Worm (Caenorhabditis elegans) whole organism, L1 larva: ENCODE data around the gene C55A1.4.

Experiments
- F16B12.6 ChIP-seq: fragments of 150-350 bp; optimal IDR thresholded peaks from 2 replicates; lab custom pipeline; 2014; ENCODE audit warnings: missing biosample characterization, missing genetic modification characterization
- ceh-63 ChIP-seq: fragments of 200-800 bp; sonication (Bioruptor generic); optimal IDR thresholded peaks from 2 replicates; lab custom pipeline; 2018; ENCODE audit warnings: mild to moderate bottlenecking, missing genetic modification characterization, missing compliant biosample characterization
- ceh-82 ChIP-seq, 3 experiments: fragments of 150-350 bp in 1 of 3; sonication (generic microtip) in 2 of 3; optimal IDR thresholded peaks; 2 replicates each; lab custom pipeline; 2014 to 2017; ENCODE audit warnings: missing biosample characterization in 3 of 3, missing genetic modification characterization in 3 of 3
- ceh-88 ChIP-seq: fragments of 200-800 bp; sonication (Bioruptor generic); IDR thresholded peaks from 2 replicates; pipeline ENCODE4 v1.3.6; 2022; ENCODE audit warnings: missing genetic modification characterization, missing compliant biosample characterization
- ceh-90 ChIP-seq: sonication (generic microtip); optimal IDR thresholded peaks from 2 replicates; lab custom pipeline; 2016; ENCODE audit warnings: missing genetic modification characterization, missing compliant biosample characterization
- ces-1 ChIP-seq: fragments of 150-350 bp; optimal IDR thresholded peaks from 2 replicates; lab custom pipeline; 2014; ENCODE audit warnings: missing biosample characterization, missing genetic modification reagents, missing genetic modification characterization
- dpl-1 ChIP-seq, 3 experiments: fragments of 150-350 bp in 2 of 3; sonication (generic microtip) in 1 of 3; optimal IDR thresholded peaks; 2 replicates each; lab custom pipeline; 2014 to 2017; ENCODE audit warnings: missing biosample characterization in 3 of 3, missing genetic modification characterization in 3 of 3, missing genetic modification reagents in 3 of 3
- efl-1 ChIP-seq, 4 experiments: fragments of 150-350 bp; optimal IDR thresholded peaks in 3 of 4; peaks in 1 of 4; 1 replicate in 1 of 4; 2 replicates in 3 of 4; lab custom pipeline; 2014; ENCODE audit warnings: missing biosample characterization in 2 of 4, missing genetic modification characterization in 2 of 4, missing genetic modification reagents in 2 of 4
- efl-3 ChIP-seq: fragments of 200-800 bp; sonication (Bioruptor generic); optimal IDR thresholded peaks from 2 replicates; lab custom pipeline; 2018; ENCODE audit warnings: mild to moderate bottlenecking, missing genetic modification characterization, missing compliant biosample characterization
- egl-27 ChIP-seq, 2 experiments: fragments of 150-350 bp in 1 of 2; sonication (generic microtip); optimal IDR thresholded peaks; 3 replicates each; lab custom pipeline; 2017 to 2018; ENCODE audit warnings: missing biosample characterization in 2 of 2, missing genetic modification characterization in 2 of 2, missing genetic modification reagents in 2 of 2
- elt-2 ChIP-seq: sonication (generic microtip); optimal IDR thresholded peaks from 2 replicates; lab custom pipeline; 2016; ENCODE audit warnings: missing genetic modification characterization, mild to moderate bottlenecking, inconsistent platforms, missing compliant biosample characterization, missing genetic modification reagents
- fkh-4 ChIP-seq: sonication (generic microtip); optimal IDR thresholded peaks from 2 replicates; lab custom pipeline; 2016; ENCODE audit warnings: missing compliant biosample characterization, missing genetic modification characterization, borderline replicate concordance
- fkh-8 ChIP-seq: sonication (generic microtip); optimal IDR thresholded peaks from 2 replicates; lab custom pipeline; 2016; ENCODE audit warnings: mild to moderate bottlenecking, missing genetic modification characterization, missing compliant biosample characterization
- fos-1 ChIP-seq: fragments of 150-350 bp; optimal IDR thresholded peaks from 2 replicates; lab custom pipeline; 2014; ENCODE audit warnings: missing biosample characterization, missing genetic modification characterization
- hlh-4 ChIP-seq: sonication (generic microtip); optimal IDR thresholded peaks from 2 replicates; lab custom pipeline; 2016; ENCODE audit warnings: mild to moderate bottlenecking, missing genetic modification characterization, missing compliant biosample characterization
- isw-1 ChIP-seq: fragments of 200-800 bp; sonication (Bioruptor generic); IDR thresholded peaks from 2 replicates; pipeline ENCODE4 v1.3.6; 2022; ENCODE audit warnings: missing genetic modification characterization, missing compliant biosample characterization
- jun-1 ChIP-seq: fragments of 150-350 bp; optimal IDR thresholded peaks from 2 replicates; lab custom pipeline; 2014; ENCODE audit warnings: missing biosample characterization, missing genetic modification reagents, missing genetic modification characterization
- lin-13 ChIP-seq: fragments of 150-350 bp; optimal IDR thresholded peaks from 2 replicates; lab custom pipeline; 2014; ENCODE audit warnings: missing biosample characterization, missing genetic modification reagents, missing genetic modification characterization
- lin-14 ChIP-seq: fragments of 200-800 bp; sonication (Bioruptor generic); optimal IDR thresholded peaks from 2 replicates; lab custom pipeline; 2018; ENCODE audit warnings: mild to moderate bottlenecking, missing genetic modification characterization, moderate library complexity, missing compliant biosample characterization
- lin-15B ChIP-seq: fragments of 150-350 bp; sonication (generic microtip); optimal IDR thresholded peaks from 3 replicates; lab custom pipeline; 2014; ENCODE audit warnings: missing biosample characterization, missing genetic modification characterization
- lin-35 ChIP-seq, 2 experiments: fragments of 150-350 bp; optimal IDR thresholded peaks; 2 replicates each; lab custom pipeline; 2014; ENCODE audit warnings: missing biosample characterization in 2 of 2, missing genetic modification characterization in 2 of 2, missing genetic modification reagents in 2 of 2
- mab-9 ChIP-seq: fragments of 200-800 bp; sonication (Bioruptor generic); IDR thresholded peaks from 2 replicates; pipeline ENCODE4 v1.3.6; 2022; ENCODE audit warnings: missing genetic modification reagents, missing genetic modification characterization, missing compliant biosample characterization
- mef-2 ChIP-seq: fragments of 150-350 bp; optimal IDR thresholded peaks from 2 replicates; lab custom pipeline; 2014; ENCODE audit warnings: missing biosample characterization, missing genetic modification characterization
- mep-1 ChIP-seq: fragments of 150-350 bp; optimal IDR thresholded peaks from 2 replicates; lab custom pipeline; 2014; ENCODE audit warnings: missing biosample characterization, missing genetic modification characterization
- nhr-11 ChIP-seq: fragments of 150-350 bp; optimal IDR thresholded peaks from 2 replicates; lab custom pipeline; 2014; ENCODE audit warnings: missing biosample characterization, missing genetic modification characterization
- nhr-19 ChIP-seq: fragments of 200-800 bp; sonication (Bioruptor generic); conservative IDR thresholded peaks from 2 replicates; pipeline ENCODE4 v1.3.6; 2022; ENCODE audit warnings: missing genetic modification characterization, missing compliant biosample characterization
- nhr-20 ChIP-seq: sonication (generic microtip); optimal IDR thresholded peaks from 2 replicates; lab custom pipeline; 2016; ENCODE audit warnings: mild to moderate bottlenecking, missing genetic modification characterization, missing compliant biosample characterization
- nhr-237 ChIP-seq: fragments of 150-350 bp; optimal IDR thresholded peaks from 2 replicates; lab custom pipeline; 2014; ENCODE audit warnings: missing biosample characterization, missing genetic modification characterization
- nhr-47 ChIP-seq: sonication (generic microtip); optimal IDR thresholded peaks from 2 replicates; lab custom pipeline; 2016; ENCODE audit warnings: mild to moderate bottlenecking, missing genetic modification characterization, moderate library complexity, missing compliant biosample characterization
- nhr-71 ChIP-seq: sonication (generic microtip); optimal IDR thresholded peaks from 2 replicates; lab custom pipeline; 2016; ENCODE audit warnings: mild to moderate bottlenecking, missing genetic modification characterization, moderate library complexity, missing compliant biosample characterization
- nhr-76 ChIP-seq: sonication (generic microtip); optimal IDR thresholded peaks from 2 replicates; lab custom pipeline; 2017; ENCODE audit warnings: missing biosample characterization, missing genetic modification characterization
- nhr-90 ChIP-seq: sonication (generic microtip); optimal IDR thresholded peaks from 2 replicates; lab custom pipeline; 2016; ENCODE audit warnings: mild to moderate bottlenecking, missing genetic modification characterization, missing compliant biosample characterization; ENCODE audit not compliant: poor library complexity
- rnt-1 ChIP-seq: sonication (generic microtip); optimal IDR thresholded peaks from 2 replicates; lab custom pipeline; 2016; ENCODE audit warnings: mild to moderate bottlenecking, missing genetic modification characterization, moderate library complexity, missing compliant biosample characterization
- skn-1 ChIP-seq: fragments of 150-350 bp; optimal IDR thresholded peaks from 2 replicates; lab custom pipeline; 2014; ENCODE audit warnings: missing biosample characterization, missing genetic modification characterization
- snpc-4 ChIP-seq: fragments of 150-350 bp; optimal IDR thresholded peaks from 2 replicates; lab custom pipeline; 2014; ENCODE audit warnings: missing biosample characterization, missing genetic modification characterization
- sox-4 ChIP-seq: sonication (generic microtip); optimal IDR thresholded peaks from 2 replicates; lab custom pipeline; 2016; ENCODE audit warnings: missing genetic modification characterization, missing compliant biosample characterization
- sptf-1 ChIP-seq: fragments of 150-350 bp; optimal IDR thresholded peaks from 2 replicates; lab custom pipeline; 2014; ENCODE audit warnings: missing biosample characterization, missing genetic modification characterization
- swsn-7 ChIP-seq: sonication (generic microtip); optimal IDR thresholded peaks from 2 replicates; lab custom pipeline; 2016; ENCODE audit warnings: missing genetic modification characterization, missing compliant biosample characterization
- tbx-2 ChIP-seq: sonication (generic microtip); optimal IDR thresholded peaks from 2 replicates; lab custom pipeline; 2016; ENCODE audit warnings: missing genetic modification characterization, missing compliant biosample characterization
- unc-130 ChIP-seq: fragments of 150-350 bp; optimal IDR thresholded peaks from 2 replicates; lab custom pipeline; 2017; ENCODE audit warnings: missing biosample characterization, missing genetic modification characterization, inconsistent platforms
- unc-30 ChIP-seq: sonication (generic microtip); optimal IDR thresholded peaks from 2 replicates; lab custom pipeline; 2017; ENCODE audit warnings: missing biosample characterization, missing genetic modification characterization
- unc-62 ChIP-seq: fragments of 150-350 bp; optimal IDR thresholded peaks from 2 replicates; lab custom pipeline; 2014; ENCODE audit warnings: missing biosample characterization, missing genetic modification reagents, missing genetic modification characterization
- unc-86 ChIP-seq: sonication (generic microtip); optimal IDR thresholded peaks from 2 replicates; lab custom pipeline; 2016; ENCODE audit warnings: missing genetic modification characterization, missing compliant biosample characterization
- vab-15 ChIP-seq: sonication (generic microtip); optimal IDR thresholded peaks from 2 replicates; lab custom pipeline; 2017; ENCODE audit warnings: missing genotype, mild to moderate bottlenecking, missing genetic modification characterization, missing compliant biosample characterization
- xbp-1 ChIP-seq: sonication (generic microtip); optimal IDR thresholded peaks from 2 replicates; lab custom pipeline; 2016; ENCODE audit warnings: missing genetic modification characterization, missing compliant biosample characterization
- ztf-11 ChIP-seq, 2 experiments: sonication (generic microtip); optimal IDR thresholded peaks; 2 replicates each; lab custom pipeline; 2016 to 2017; ENCODE audit warnings: missing genetic modification characterization in 2 of 2, missing biosample characterization in 1 of 2, missing compliant biosample characterization in 1 of 2
- ztf-4 ChIP-seq: fragments of 150-350 bp; optimal IDR thresholded peaks from 2 replicates; lab custom pipeline; 2014; ENCODE audit warnings: missing biosample characterization, missing genetic modification characterization

Gene C55A1.4

ce11 chrV:15610350-15610940, 32.6 kb downstream of the C55A1.4 start, which contains the start of the genes fbxa-153 and str-12:
Gene fbxa-153 (minus strand): TSS chrV:15610384.
Gene str-12 (plus strand): TSS chrV:15610890.
- no peak for TF ChIP-seq fkh-4 (tag; lab: Kevin White, UChicago)
- no peak for TF ChIP-seq lin-15B (tag; lab: Kevin White, UChicago)
- no peak for TF ChIP-seq nhr-11 (tag; lab: Kevin White, UChicago)
- TF ChIP-seq ces-1 (GFP tag; lab: Kevin White, UChicago), result no peak
- peak in 1 of 2 experiments; percentile 1 for TF ChIP-seq efl-1 (optimal IDR thresholded peaks at IDR 0.05; lab: Kevin White, UChicago)
- peak in 1 of 2 experiments; percentile 32 for TF ChIP-seq efl-1 (GFP tag; optimal IDR thresholded peaks at IDR 0.05 in 1 of 2; lab: Kevin White, UChicago)
- no peak for TF ChIP-seq ceh-63 (GFP tag; lab: Kevin White, UChicago)
- TF ChIP-seq nhr-47, result no peak
- no peak for TF ChIP-seq sox-4 (tag; lab: Kevin White, UChicago)
- TF ChIP-seq nhr-20 (tag; lab: Kevin White, UChicago), result no peak
- TF ChIP-seq nhr-90, result no peak
- TF ChIP-seq skn-1 (tag; lab: Kevin White, UChicago), result no peak
- no peak for TF ChIP-seq rnt-1 (tag; lab: Kevin White, UChicago)
- peak in 1 of 3 experiments; percentile 28 for TF ChIP-seq ceh-82 (tag; optimal IDR thresholded peaks at IDR 0.05; lab: Kevin White, UChicago)
- no peak for TF ChIP-seq egl-27 (tag; optimal IDR thresholded peaks at IDR 0.05; lab: Kevin White, UChicago)
- TF ChIP-seq ztf-11 (tag; optimal IDR thresholded peaks at IDR 0.05; lab: Kevin White, UChicago), result no peak
- TF ChIP-seq nhr-19, result no peak
- TF ChIP-seq vab-15 (tag; lab: Kevin White, UChicago), result no peak
- TF ChIP-seq ceh-90 (tag; lab: Kevin White, UChicago), result no peak
- TF ChIP-seq fkh-8, result peak; percentile 36
- no peak for TF ChIP-seq xbp-1 (tag; lab: Kevin White, UChicago)
- no peak for TF ChIP-seq efl-3 (GFP tag; lab: Kevin White, UChicago)
- TF ChIP-seq elt-2 (tag; lab: Kevin White, UChicago), result no peak
- no peak for TF ChIP-seq unc-86
- peak in 1 of 3 experiments; percentile 21 for TF ChIP-seq dpl-1 (GFP tag; optimal IDR thresholded peaks at IDR 0.05; lab: Kevin White, UChicago)
- TF ChIP-seq sptf-1, result no peak
- no peak for TF ChIP-seq ztf-4 (tag; lab: Kevin White, UChicago)
- TF ChIP-seq lin-35 (GFP tag; optimal IDR thresholded peaks at IDR 0.05; lab: Kevin White, UChicago), result peak in 1 of 2 experiments; percentile 11
- peak; percentile 28 for TF ChIP-seq isw-1 (GFP tag; lab: Robert Waterston, UW)
- no peak for TF ChIP-seq nhr-76
- no peak for TF ChIP-seq ceh-88 (GFP tag; lab: Robert Waterston, UW)
- no peak for TF ChIP-seq unc-130 (tag; lab: Kevin White, UChicago)
- TF ChIP-seq jun-1 (tag; lab: Kevin White, UChicago), result no peak
- TF ChIP-seq unc-30 (tag; lab: Kevin White, UChicago), result no peak
- no peak for TF ChIP-seq hlh-4 (tag; lab: Kevin White, UChicago)
- peak; percentile 35 for TF ChIP-seq mep-1 (tag; lab: Kevin White, UChicago)
- TF ChIP-seq tbx-2 (tag; lab: Kevin White, UChicago), result no peak
- TF ChIP-seq swsn-7 (tag; lab: Kevin White, UChicago), result peak; percentile 8
- TF ChIP-seq nhr-237, result no peak
- TF ChIP-seq, all 84 proteins: peak for 8

- no peak for TF ChIP-seq fkh-8
- no peak for TF ChIP-seq mab-9
- no peak for TF ChIP-seq fos-1
- no peak for TF ChIP-seq lin-14 (GFP tag; lab: Kevin White, UChicago)
- no peak for TF ChIP-seq mef-2 (tag; lab: Kevin White, UChicago)
- TF ChIP-seq nhr-71, result no peak
- TF ChIP-seq jun-1 (tag; lab: Kevin White, UChicago), result no peak
- no peak for TF ChIP-seq snpc-4 (tag; lab: Kevin White, UChicago)
- no peak for TF ChIP-seq unc-62 (GFP tag; lab: Kevin White, UChicago)
- TF ChIP-seq F16B12.6, result no peak
- no peak for TF ChIP-seq unc-130 (tag; lab: Kevin White, UChicago)
- no peak for TF ChIP-seq nhr-11 (tag; lab: Kevin White, UChicago)
- TF ChIP-seq lin-13, result no peak
- no peak for TF ChIP-seq sptf-1
Measured at ce11 chrV:15605045-15605444, 38.0 kb downstream of the C55A1.4 start, which contains the start of gene fbxa-154. Gene fbxa-154 (minus strand): TSS chrV:15605145.
